Fruit fly (Drosophila melanogaster): ENCODE data around the gene tmod.

Gene tmod

DNA sequence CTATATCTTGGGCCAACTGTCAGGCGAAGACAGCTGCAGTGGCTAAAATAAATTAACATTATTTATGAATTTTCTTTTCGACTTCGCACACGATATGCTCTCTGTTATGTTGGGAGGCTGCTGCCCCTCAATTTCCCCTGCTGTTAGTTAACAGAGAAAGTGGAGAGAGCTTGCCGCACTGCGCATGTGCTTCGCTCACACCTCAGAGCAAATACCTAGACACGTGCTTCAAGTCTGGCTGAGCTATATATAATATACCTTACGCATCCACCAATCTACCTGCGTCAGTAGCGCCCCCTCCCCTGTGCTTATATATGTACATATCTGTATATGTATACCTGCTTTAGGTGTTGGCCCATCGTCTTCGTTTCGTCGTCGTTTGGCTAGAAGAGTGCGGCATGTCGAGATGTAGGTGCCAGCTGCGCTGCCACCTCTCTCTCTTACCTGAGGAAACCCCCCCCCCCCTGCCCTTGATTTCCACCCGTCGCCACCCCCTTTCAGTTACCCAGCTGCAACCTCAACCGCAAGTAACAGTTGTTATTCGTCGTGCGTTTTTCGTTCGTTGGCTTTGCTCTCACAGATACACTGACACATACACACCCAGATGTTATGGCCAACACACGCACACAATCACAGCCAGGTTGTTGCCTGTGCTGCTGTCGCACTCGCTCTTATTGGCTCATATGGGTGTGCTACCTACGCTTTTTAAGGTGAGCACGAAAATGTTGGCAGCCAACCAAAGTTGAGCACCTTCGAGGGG, 83.9 kb downstream of the tmod start:
- TF ChIP-seq Ets98B (GFP tag; IDR thresholded peaks at IDR 0.05), result no peak
- TF ChIP-seq CG10348 (GFP tag; IDR thresholded peaks at IDR 0.05), result no peak
- no peak for TF ChIP-seq Pif1A (GFP tag; optimal IDR thresholded peaks at IDR 0.05)
- TF ChIP-seq fd96Ca (GFP tag; IDR thresholded peaks at IDR 0.05), result no peak
- TF ChIP-seq CG32121 (GFP tag; IDR thresholded peaks at IDR 0.05), result no peak
- no peak for TF ChIP-seq EcR (GFP tag; optimal IDR thresholded peaks at IDR 0.05)
- TF ChIP-seq CG9948 (tag; optimal IDR thresholded peaks at IDR 0.05), result no peak
- no peak for TF ChIP-seq CG8301 (tag; optimal IDR thresholded peaks at IDR 0.05)
- no peak for TF ChIP-seq Pif1B (GFP tag; optimal IDR thresholded peaks at IDR 0.05)
- TF ChIP-seq CG17806 (tag; optimal IDR thresholded peaks at IDR 0.05), result no peak
- no peak for TF ChIP-seq CG13204 (GFP tag; optimal IDR thresholded peaks at IDR 0.05)
- TF ChIP-seq gl (tag; optimal IDR thresholded peaks at IDR 0.05), result no peak
- no peak for TF ChIP-seq CG8159 (tag; optimal IDR thresholded peaks at IDR 0.05)
- TF ChIP-seq CG4496 (GFP tag; IDR thresholded peaks at IDR 0.05), result no peak
- no peak for TF ChIP-seq rn (GFP tag; IDR thresholded peaks at IDR 0.05)
- TF ChIP-seq CG14655 (GFP tag; optimal IDR thresholded peaks at IDR 0.05), result no peak
- TF ChIP-seq CG12605 (GFP tag; IDR thresholded peaks at IDR 0.05), result no peak
- TF ChIP-seq CG34367 (tag; optimal IDR thresholded peaks at IDR 0.05), result no peak
- no peak for TF ChIP-seq Snoo (tag; optimal IDR thresholded peaks at IDR 0.05)
- no peak for TF ChIP-seq D1 (tag; optimal IDR thresholded peaks at IDR 0.05)

dm6 chr3R:30617457-30617856, 85.0 kb downstream of the tmod start:
- TF ChIP-seq CG8301 (tag; optimal IDR thresholded peaks at IDR 0.05) (no peak), CG12605 (GFP tag; IDR thresholded peaks at IDR 0.05) (no peak), Snoo (tag; optimal IDR thresholded peaks at IDR 0.05) (no peak), rn (GFP tag; IDR thresholded peaks at IDR 0.05) (no peak), CG14655 (GFP tag; optimal IDR thresholded peaks at IDR 0.05) (no peak), CG13204 (GFP tag; optimal IDR thresholded peaks at IDR 0.05) (no peak), CG10348 (GFP tag; IDR thresholded peaks at IDR 0.05) (no peak), CG17806 (tag; optimal IDR thresholded peaks at IDR 0.05) (no peak), fd96Ca (GFP tag; IDR thresholded peaks at IDR 0.05) (no peak), D1 (tag; optimal IDR thresholded peaks at IDR 0.05) (no peak), Ets98B (GFP tag; IDR thresholded peaks at IDR 0.05) (no peak), CG34367 (tag; optimal IDR thresholded peaks at IDR 0.05) (no peak), CG32121 (GFP tag; IDR thresholded peaks at IDR 0.05) (no peak)

dm6 chr3R:30621806-30622205, 89.4 kb downstream of the tmod start, which contains the start of gene CG44954:
CG44954 (minus strand) TSS chr3R:30621906.
- TF ChIP-seq Pif1A (GFP tag; optimal IDR thresholded peaks at IDR 0.05), result no peak

All from whole organism, pupa.